Worm (Caenorhabditis elegans) whole organism, young adult: ENCODE results near the gene fbxc-51.
"Not testable (repeated sequence)": the region's sequence is repeated elsewhere in the genome, so short reads cannot be mapped to it uniquely, and the experiment has no call there.

ENCODE experiments used
- F10E7.11 ChIP-seq: sonication (generic microtip); optimal IDR thresholded peaks from 2 replicates; lab custom pipeline; 2017; ENCODE audit warnings: mild to moderate bottlenecking, missing genetic modification characterization, moderate library complexity, missing compliant biosample characterization
- ama-1 ChIP-seq, 3 experiments: fragments of 150-350 bp in 1 of 3; sonication (generic microtip) in 2 of 3; optimal IDR thresholded peaks; 2 replicates each; lab custom pipeline; 2014 to 2018; ENCODE audit warnings: missing biosample characterization in 2 of 3, missing genetic modification characterization in 2 of 3, missing genetic modification reagents in 2 of 3
- bed-1 ChIP-seq: fragments of 200-800 bp; sonication (Bioruptor generic); IDR thresholded peaks from 2 replicates; pipeline ENCODE4 v1.3.6; 2022; ENCODE audit warnings: missing genetic modification reagents, missing genetic modification characterization, missing compliant biosample characterization
- efl-1 ChIP-seq: fragments of 150-350 bp; optimal IDR thresholded peaks from 2 replicates; lab custom pipeline; 2014; ENCODE audit warnings: missing biosample characterization, missing genetic modification reagents, missing genetic modification characterization
- lsy-27 ChIP-seq: sonication (generic microtip); optimal IDR thresholded peaks from 2 replicates; lab custom pipeline; 2017; ENCODE audit warnings: missing genetic modification characterization, mild to moderate bottlenecking, missing compliant biosample characterization, antibody characterized with exemption, missing genotype, borderline replicate concordance; ENCODE audit not compliant: insufficient read depth

- not testable (repeated sequence) for TF ChIP-seq efl-1 (GFP tag; lab: Kevin White, UChicago); F10E7.11 (tag; lab: Kevin White, UChicago); ama-1 (optimal IDR thresholded peaks at IDR 0.05; lab: Kevin White, UChicago); ama-1 (GFP tag; optimal IDR thresholded peaks at IDR 0.05; lab: Kevin White, UChicago); bed-1 (GFP tag; lab: Robert Waterston, UW); lsy-27
Measured at ce11 chrII:850567-850966, 18.0 kb upstream of the fbxc-51 start, which contains the start of gene F28A10.5.
